Fruit fly (Drosophila melanogaster) whole organism, embryonic: Measurements from ENCODE around the gene flw.
A peak's percentile ranks its signal among the peaks of the same experiment; 100 is the strongest.

Source experiments
- Bgb ChIP-seq: fragments of 200-800 bp; sonication (Bioruptor generic); IDR thresholded peaks from 2 replicates; pipeline ENCODE4 v1.3.6; 2022; ENCODE audit warnings: missing biosample characterization, missing genetic modification characterization; ENCODE audit not compliant: partially characterized antibody
- CG10321 ChIP-seq: fragments of 200-800 bp; sonication (Bioruptor generic); IDR thresholded peaks from 2 replicates; pipeline ENCODE4 v1.3.6; 2022; ENCODE audit warnings: missing biosample characterization, missing genetic modification characterization
- CG10366 ChIP-seq: fragments of 200-800 bp; sonication (Bioruptor generic); IDR thresholded peaks from 2 replicates; pipeline ENCODE4 v1.3.6; 2022; ENCODE audit warnings: missing biosample characterization, missing genetic modification characterization
- CG10431 ChIP-seq: fragments of 200-800 bp; sonication (Bioruptor generic); optimal IDR thresholded peaks from 3 replicates; lab custom pipeline; 2018; ENCODE audit warnings: missing biosample characterization, mild to moderate bottlenecking, missing genetic modification characterization
- CG10565 ChIP-seq: fragments of 200-800 bp; sonication (Bioruptor generic); optimal IDR thresholded peaks from 3 replicates; lab custom pipeline; 2016; ENCODE audit warnings: missing biosample characterization, mild to moderate bottlenecking, missing genetic modification characterization
- CG11695 ChIP-seq: fragments of 200-800 bp; sonication (Bioruptor generic); IDR thresholded peaks from 3 replicates; pipeline ENCODE4 v1.3.6; 2022; ENCODE audit warnings: missing biosample characterization, missing genetic modification characterization
- CG12071 ChIP-seq: fragments of 200-800 bp; sonication (Bioruptor generic); optimal IDR thresholded peaks from 3 replicates; lab custom pipeline; 2018; ENCODE audit warnings: missing biosample characterization, mild to moderate bottlenecking, missing genetic modification characterization
- CG13287 ChIP-seq: fragments of 200-800 bp; sonication (Bioruptor generic); IDR thresholded peaks from 2 replicates; pipeline ENCODE4 v1.3.6; 2022; ENCODE audit warnings: missing biosample characterization, missing genetic modification characterization; ENCODE audit not compliant: partially characterized antibody
- CG14050 ChIP-seq: fragments of 200-800 bp; sonication (Bioruptor generic); IDR thresholded peaks from 3 replicates; pipeline ENCODE4 v1.3.6; 2022; ENCODE audit warnings: missing biosample characterization, missing genetic modification characterization
- CG14710 ChIP-seq: fragments of 200-800 bp; sonication (Bioruptor generic); optimal IDR thresholded peaks from 3 replicates; lab custom pipeline; 2019; ENCODE audit warnings: missing biosample characterization, mild to moderate bottlenecking, missing genetic modification characterization, moderate library complexity
- CG1602 ChIP-seq: fragments of 200-800 bp; sonication (Bioruptor generic); optimal IDR thresholded peaks from 3 replicates; lab custom pipeline; 2016; ENCODE audit warnings: missing biosample characterization, missing genetic modification characterization
- CG17359 ChIP-seq: fragments of 200-800 bp; sonication (Bioruptor generic); optimal IDR thresholded peaks from 3 replicates; lab custom pipeline; 2018; ENCODE audit warnings: missing biosample characterization, mild to moderate bottlenecking, missing genetic modification characterization, moderate library complexity
- CG32532 ChIP-seq: fragments of 200-800 bp; sonication (Bioruptor generic); IDR thresholded peaks from 2 replicates; pipeline ENCODE4 v1.3.6; 2022; ENCODE audit warnings: missing biosample characterization, missing genetic modification characterization
- CG3281 ChIP-seq: fragments of 200-800 bp; sonication (Bioruptor generic); optimal IDR thresholded peaks from 3 replicates; lab custom pipeline; 2017; ENCODE audit warnings: missing biosample characterization, mild to moderate bottlenecking, missing genetic modification characterization
- CG3847 ChIP-seq: fragments of 200-800 bp; sonication (Bioruptor generic); IDR thresholded peaks from 2 replicates; pipeline ENCODE4 v1.3.6; 2022; ENCODE audit warnings: missing biosample characterization, missing genetic modification characterization
- CG5245 ChIP-seq: fragments of 200-800 bp; sonication (Bioruptor generic); optimal IDR thresholded peaks from 3 replicates; lab custom pipeline; 2016; ENCODE audit warnings: missing biosample characterization, missing genetic modification characterization
- CG6791 ChIP-seq: fragments of 200-800 bp; sonication (Bioruptor generic); IDR thresholded peaks from 3 replicates; pipeline ENCODE4 v1.3.6; 2022; ENCODE audit warnings: missing biosample characterization, missing genetic modification characterization; ENCODE audit not compliant: partially characterized antibody
- CG7372 ChIP-seq: fragments of 200-800 bp; sonication (Bioruptor generic); IDR thresholded peaks from 2 replicates; pipeline ENCODE4 v1.3.6; 2022; ENCODE audit warnings: missing biosample characterization, missing genetic modification characterization
- CG7963 ChIP-seq: fragments of 200-800 bp; sonication (Bioruptor generic); IDR thresholded peaks from 3 replicates; pipeline ENCODE4 v1.3.6; 2022; ENCODE audit warnings: missing biosample characterization, missing genetic modification characterization; ENCODE audit not compliant: partially characterized antibody
- CG9876 ChIP-seq: fragments of 200-800 bp; sonication (Bioruptor generic); optimal IDR thresholded peaks from 2 replicates; lab custom pipeline; 2016; ENCODE audit warnings: missing biosample characterization, missing genetic modification characterization
- Dp ChIP-seq: fragments of 200-800 bp; sonication (Bioruptor generic); optimal IDR thresholded peaks from 2 replicates; lab custom pipeline; 2018; ENCODE audit warnings: missing biosample characterization, mild to moderate bottlenecking, missing genetic modification characterization, moderate library complexity
- Elba2 ChIP-seq: fragments of 200-800 bp; sonication (Bioruptor generic); optimal IDR thresholded peaks from 3 replicates; lab custom pipeline; 2016; ENCODE audit warnings: missing biosample characterization, missing genetic modification characterization
- H15 ChIP-seq: fragments of 200-800 bp; sonication (Bioruptor generic); IDR thresholded peaks from 3 replicates; pipeline ENCODE4 v1.3.6; 2022; ENCODE audit warnings: missing biosample characterization, missing genetic modification characterization
- HmgZ ChIP-seq: fragments of 200-800 bp; sonication (Bioruptor generic); optimal IDR thresholded peaks from 2 replicates; lab custom pipeline; 2018; ENCODE audit warnings: missing biosample characterization, mild to moderate bottlenecking, missing genetic modification characterization
- Hr39 ChIP-seq: fragments of >200 bp; optimal IDR thresholded peaks from 2 replicates; lab custom pipeline; 2017
- Mad ChIP-seq: fragments of 200-800 bp; sonication (Bioruptor generic); optimal IDR thresholded peaks from 2 replicates; lab custom pipeline; 2016; ENCODE audit warnings: missing biosample characterization, missing genetic modification characterization
- Meics ChIP-seq: fragments of 200-800 bp; sonication (Bioruptor generic); optimal IDR thresholded peaks from 2 replicates; lab custom pipeline; 2017; ENCODE audit warnings: missing biosample characterization, mild to moderate bottlenecking, missing genetic modification characterization
- Mrtf ChIP-seq: fragments of 200-800 bp; sonication (Bioruptor generic); IDR thresholded peaks from 3 replicates; pipeline ENCODE4 v1.3.6; 2022; ENCODE audit warnings: missing biosample characterization, missing genetic modification characterization
- NFAT ChIP-seq: fragments of 200-800 bp; sonication (Bioruptor generic); IDR thresholded peaks from 2 replicates; pipeline ENCODE4 v1.3.6; 2022; ENCODE audit warnings: missing biosample characterization, missing genetic modification characterization
- Neu2 ChIP-seq: fragments of 200-800 bp; sonication (Bioruptor generic); optimal IDR thresholded peaks from 3 replicates; lab custom pipeline; 2016; ENCODE audit warnings: missing biosample characterization, missing genetic modification characterization, borderline replicate concordance
- Opbp ChIP-seq: fragments of 200-800 bp; sonication (Bioruptor generic); IDR thresholded peaks from 3 replicates; pipeline ENCODE4 v1.3.6; 2022; ENCODE audit warnings: missing biosample characterization, missing genetic modification characterization; ENCODE audit not compliant: partially characterized antibody
- Pdp1 ChIP-seq, 2 experiments: fragments of 200-800 bp; sonication (Bioruptor generic); optimal IDR thresholded peaks; 3 replicates each; lab custom pipeline; 2016; ENCODE audit warnings: missing biosample characterization in 2 of 2, missing genetic modification characterization in 2 of 2, mild to moderate bottlenecking in 1 of 2, moderate library complexity in 1 of 2
- Usf ChIP-seq: fragments of 200-800 bp; sonication (Bioruptor generic); optimal IDR thresholded peaks from 2 replicates; lab custom pipeline; 2017; ENCODE audit warnings: missing genotype, missing biosample characterization, missing genetic modification characterization
- Xrp1 ChIP-seq: fragments of 200-800 bp; sonication (Bioruptor generic); IDR thresholded peaks from 2 replicates; pipeline ENCODE4 v1.3.6; 2022; ENCODE audit warnings: missing biosample characterization, missing genetic modification characterization
- abd-A ChIP-seq: fragments of 200-800 bp; sonication (Bioruptor generic); optimal IDR thresholded peaks from 3 replicates; lab custom pipeline; 2019; ENCODE audit warnings: missing biosample characterization, mild to moderate bottlenecking, missing genetic modification characterization, moderate library complexity
- caup ChIP-seq: fragments of 200-800 bp; sonication (Bioruptor generic); optimal IDR thresholded peaks from 3 replicates; lab custom pipeline; 2017; ENCODE audit warnings: missing biosample characterization, mild to moderate bottlenecking, missing genetic modification characterization, moderate library complexity; ENCODE audit not compliant: severe bottlenecking
- ci ChIP-seq: fragments of 200-800 bp; sonication (Bioruptor generic); IDR thresholded peaks from 3 replicates; pipeline ENCODE4 v1.3.6; 2022; ENCODE audit warnings: missing biosample characterization, missing genetic modification characterization
- da ChIP-seq: fragments of 200-800 bp; sonication (Bioruptor generic); optimal IDR thresholded peaks from 2 replicates; lab custom pipeline; 2016; ENCODE audit warnings: missing biosample characterization, missing genetic modification characterization
- ems ChIP-seq: fragments of 200-800 bp; sonication (Bioruptor generic); optimal IDR thresholded peaks from 3 replicates; lab custom pipeline; 2016; ENCODE audit warnings: missing biosample characterization, missing genetic modification characterization
- en ChIP-seq: fragments of 200-800 bp; sonication (Bioruptor generic); optimal IDR thresholded peaks from 2 replicates; lab custom pipeline; 2016; ENCODE audit warnings: missing biosample characterization, missing genetic modification characterization
- exex ChIP-seq: fragments of 200-800 bp; sonication (Bioruptor generic); optimal IDR thresholded peaks from 4 replicates; lab custom pipeline; 2018; ENCODE audit warnings: missing biosample characterization, mild to moderate bottlenecking, missing genetic modification characterization, moderate library complexity
- fd3F ChIP-seq: fragments of 200-800 bp; sonication (Bioruptor generic); optimal IDR thresholded peaks from 2 replicates; lab custom pipeline; 2018; ENCODE audit warnings: missing biosample characterization, mild to moderate bottlenecking, missing genetic modification characterization, moderate library complexity
- fd64A ChIP-seq: fragments of 200-800 bp; sonication (Bioruptor generic); optimal IDR thresholded peaks from 3 replicates; lab custom pipeline; 2018; ENCODE audit warnings: missing biosample characterization, mild to moderate bottlenecking, missing genetic modification characterization
- gfzf ChIP-seq: fragments of 200-800 bp; sonication (Bioruptor generic); optimal IDR thresholded peaks from 2 replicates; lab custom pipeline; 2016; ENCODE audit warnings: missing biosample characterization, mild to moderate bottlenecking, missing genetic modification characterization, moderate library complexity
- hbn ChIP-seq: fragments of 200-800 bp; sonication (Bioruptor generic); IDR thresholded peaks from 2 replicates; pipeline ENCODE4 v1.3.6; 2022; ENCODE audit warnings: missing biosample characterization, missing genetic modification characterization; ENCODE audit not compliant: partially characterized antibody
- nerfin-1 ChIP-seq: fragments of 200-800 bp; sonication (Bioruptor generic); optimal IDR thresholded peaks from 3 replicates; lab custom pipeline; 2019; ENCODE audit warnings: missing biosample characterization, mild to moderate bottlenecking, missing genetic modification characterization, moderate library complexity
- nmo ChIP-seq: fragments of 200-800 bp; sonication (Bioruptor generic); optimal IDR thresholded peaks from 2 replicates; lab custom pipeline; 2018; ENCODE audit warnings: missing biosample characterization, mild to moderate bottlenecking, missing genetic modification characterization, moderate library complexity
- so ChIP-seq: fragments of 200-800 bp; sonication (Bioruptor generic); IDR thresholded peaks from 3 replicates; pipeline ENCODE4 v1.3.6; 2022; ENCODE audit warnings: missing biosample characterization, missing genetic modification characterization
- trem ChIP-seq: fragments of 200-800 bp; optimal IDR thresholded peaks from 3 replicates; lab custom pipeline; 2019; ENCODE audit warnings: missing biosample characterization, mild to moderate bottlenecking, missing genetic modification characterization, moderate library complexity
- ttk ChIP-seq: fragments of 200-800 bp; sonication (Bioruptor generic); IDR thresholded peaks from 2 replicates; pipeline ENCODE4 v2.1.2; 2022; ENCODE audit warnings: missing biosample characterization, missing genetic modification characterization

Gene flw

dm6 chrX:10387672-10388071 lies 1.9 kb downstream of the flw start (continued):
- TF ChIP-seq CG3281 (GFP tag; lab: Kevin White, UChicago) = peak; percentile 51
- no peak for TF ChIP-seq da (GFP tag; lab: Kevin White, UChicago)
- TF ChIP-seq NFAT (GFP tag; lab: Robert Waterston, UW) = no peak
- TF ChIP-seq Mad (GFP tag; lab: Kevin White, UChicago) = no peak
- TF ChIP-seq CG5245 (GFP tag; lab: Kevin White, UChicago) = no peak
- no peak for TF ChIP-seq CG13287 (GFP tag; lab: Robert Waterston, UW)
- peak; percentile 5 for TF ChIP-seq HmgZ (tag; lab: Kevin White, UChicago)
- no peak for TF ChIP-seq CG10321
- TF ChIP-seq CG14050 = peak; percentile 21; the same call in 1 of the 3 replicates
- no peak for TF ChIP-seq CG6791 (GFP tag; lab: Robert Waterston, UW)
- TF ChIP-seq Neu2 (GFP tag; lab: Kevin White, UChicago) = no peak
- no peak for TF ChIP-seq hbn (GFP tag; lab: Robert Waterston, UW)
- 0 out of 2 replicates have a peak, but pooled peaks have one; percentile 27 for TF ChIP-seq CG7372 (GFP tag; lab: Robert Waterston, UW)
- TF ChIP-seq CG14710 (tag; lab: Kevin White, UChicago) = no peak
- TF ChIP-seq ems (GFP tag; lab: Kevin White, UChicago) = peak; percentile 38
- TF ChIP-seq CG9876 (GFP tag; lab: Kevin White, UChicago) = no peak
- TF ChIP-seq CG10366 (GFP tag; lab: Robert Waterston, UW) = peak; percentile 35
- TF ChIP-seq CG10565 (GFP tag; lab: Kevin White, UChicago) = no peak
- TF ChIP-seq CG10431 = no peak
- no peak for TF ChIP-seq so (GFP tag; lab: Robert Waterston, UW)
- no peak for TF ChIP-seq gfzf (GFP tag; lab: Kevin White, UChicago)
- no peak for TF ChIP-seq en (GFP tag; lab: Kevin White, UChicago)
- no peak for TF ChIP-seq trem (tag; lab: Kevin White, UChicago)
- peak; percentile 44 for TF ChIP-seq CG17359 (tag; lab: Kevin White, UChicago)
- no peak for TF ChIP-seq Hr39 (lab: Kevin White, UChicago)
- TF ChIP-seq Opbp = no peak
- TF ChIP-seq Usf (GFP tag; lab: Kevin White, UChicago) = no peak
- TF ChIP-seq Bgb (GFP tag; lab: Robert Waterston, UW) = no peak
- TF ChIP-seq CG7963 (GFP tag; lab: Robert Waterston, UW) = no peak
- TF ChIP-seq Meics = peak; percentile 59
- no peak for TF ChIP-seq Elba2
- peak; percentile 23 for TF ChIP-seq nmo (GFP tag; lab: Kevin White, UChicago)
- no peak for TF ChIP-seq exex
- peak; percentile 37 for TF ChIP-seq CG12071 (GFP tag; lab: Kevin White, UChicago)
- peak; percentile 37 for TF ChIP-seq fd3F (GFP tag; lab: Kevin White, UChicago)
- TF ChIP-seq ttk (GFP tag; lab: Robert Waterston, UW) = peak; percentile 54; the same call in 1 of the 2 replicates
- peak; percentile 19; the same call in 1 of the 2 replicates for TF ChIP-seq CG3847
- TF ChIP-seq abd-A (tag; lab: Kevin White, UChicago) = no peak
- TF ChIP-seq Xrp1 = peak; percentile 24; the same call in 1 of the 2 replicates
- 0 out of 3 replicates have a peak, but pooled peaks have one; percentile 31 for TF ChIP-seq CG11695
- TF ChIP-seq CG1602 (GFP tag; lab: Kevin White, UChicago) = peak; percentile 3
- 0 out of 3 replicates have a peak, but pooled peaks have one; percentile 38 for TF ChIP-seq Mrtf
- TF ChIP-seq fd64A (GFP tag; lab: Kevin White, UChicago) = no peak
- TF ChIP-seq nerfin-1 = no peak
- peak; percentile 61; the same call in 2 of the 3 replicates for TF ChIP-seq ci (GFP tag; lab: Robert Waterston, UW)
- TF ChIP-seq H15 (GFP tag; lab: Robert Waterston, UW) = no peak
- TF ChIP-seq caup (GFP tag; lab: Kevin White, UChicago) = peak; percentile 41
- TF ChIP-seq CG32532 (GFP tag; lab: Robert Waterston, UW) = peak; percentile 75
- peak; percentile 33 to 46 for TF ChIP-seq Pdp1 (GFP tag; optimal IDR thresholded peaks at IDR 0.05; lab: Kevin White, UChicago)
- TF ChIP-seq Dp = no peak
